Worm (Caenorhabditis elegans) whole organism, late embryonic: ENCODE measurements around the gene T21B4.15.

Experiments
- ceh-9 ChIP-seq: sonication (generic microtip); optimal IDR thresholded peaks from 2 replicates; lab custom pipeline; 2016; ENCODE audit warnings: mild to moderate bottlenecking, missing genetic modification characterization, inconsistent platforms, missing compliant biosample characterization
- hlh-6 ChIP-seq: sonication (generic microtip); optimal IDR thresholded peaks from 2 replicates; lab custom pipeline; 2016; ENCODE audit warnings: missing genotype, missing genetic modification characterization, missing compliant biosample characterization
- lim-6 ChIP-seq: sonication (generic microtip); optimal IDR thresholded peaks from 2 replicates; lab custom pipeline; 2016; ENCODE audit warnings: missing genetic modification characterization, missing compliant biosample characterization
- nfya-1 ChIP-seq: sonication (generic microtip); optimal IDR thresholded peaks from 2 replicates; lab custom pipeline; 2017; ENCODE audit warnings: missing genetic modification characterization, mild to moderate bottlenecking, missing compliant biosample characterization, antibody characterized with exemption, moderate library complexity

ce11 chrII:12482622-12483021 lies 7.4 kb upstream of the T21B4.15 start, which contains the start of gene fbxb-102:
- TF ChIP-seq nfya-1 (tag; lab: Kevin White, UChicago) (no peak), hlh-6 (tag; lab: Kevin White, UChicago) (no peak), ceh-9 (no peak), lim-6 (no peak)
